Worm (Caenorhabditis elegans) whole organism, young adult: ENCODE data around the gene Y4C6B.7.
A peak's percentile ranks its signal among the peaks of the same experiment; 100 is the strongest.

Experiments used
- B0336.3 ChIP-seq: fragments of 200-800 bp; sonication (Bioruptor generic); IDR thresholded peaks from 2 replicates; pipeline ENCODE4 v1.3.6; 2022; ENCODE audit warnings: missing genetic modification characterization, missing compliant biosample characterization
- C06A6.2 ChIP-seq: fragments of 200-800 bp; sonication (Bioruptor generic); conservative IDR thresholded peaks from 2 replicates; pipeline ENCODE4 v1.3.6; 2022; ENCODE audit warnings: missing genetic modification characterization, missing compliant biosample characterization
- F23B12.7 ChIP-seq: sonication (generic microtip); optimal IDR thresholded peaks from 2 replicates; lab custom pipeline; 2017; ENCODE audit warnings: missing genetic modification characterization, mild to moderate bottlenecking, missing compliant biosample characterization, antibody characterized with exemption, moderate library complexity; ENCODE audit not compliant: insufficient read depth
- F37B4.10 ChIP-seq: fragments of 200-800 bp; sonication (Bioruptor generic); IDR thresholded peaks from 2 replicates; pipeline ENCODE4 v1.3.6; 2022; ENCODE audit warnings: missing genetic modification characterization, missing compliant biosample characterization
- F49E8.2 ChIP-seq: sonication (generic microtip); optimal IDR thresholded peaks from 3 replicates; lab custom pipeline; 2017; ENCODE audit warnings: missing genetic modification characterization, mild to moderate bottlenecking, missing compliant biosample characterization, antibody characterized with exemption, moderate library complexity; ENCODE audit not compliant: insufficient read depth
- F57A8.1 ChIP-seq: fragments of 200-800 bp; sonication (Bioruptor generic); optimal IDR thresholded peaks from 2 replicates; lab custom pipeline; 2018; ENCODE audit warnings: mild to moderate bottlenecking, missing genetic modification characterization, moderate library complexity, missing compliant biosample characterization
- K12H6.12 ChIP-seq: fragments of 200-800 bp; sonication (Bioruptor generic); optimal IDR thresholded peaks from 2 replicates; lab custom pipeline; 2018; ENCODE audit warnings: mild to moderate bottlenecking, missing genetic modification characterization, missing compliant biosample characterization
- Y56A3A.18 ChIP-seq: fragments of 200-800 bp; sonication (Bioruptor generic); IDR thresholded peaks from 2 replicates; pipeline ENCODE4 v1.3.6; 2022; ENCODE audit warnings: missing genetic modification reagents, missing genetic modification characterization, missing compliant biosample characterization
- ZK185.1 ChIP-seq: sonication (generic microtip); optimal IDR thresholded peaks from 2 replicates; lab custom pipeline; 2016; ENCODE audit warnings: mild to moderate bottlenecking, missing genetic modification characterization, missing compliant biosample characterization; ENCODE audit not compliant: poor library complexity, severe bottlenecking
- ama-1 ChIP-seq, 3 experiments: fragments of 150-350 bp in 1 of 3; sonication (generic microtip) in 2 of 3; optimal IDR thresholded peaks; 2 replicates each; lab custom pipeline; 2014 to 2018; ENCODE audit warnings: missing biosample characterization in 2 of 3, missing genetic modification characterization in 2 of 3, missing genetic modification reagents in 2 of 3
- atf-7 ChIP-seq: sonication (generic microtip); optimal IDR thresholded peaks from 2 replicates; lab custom pipeline; 2017; ENCODE audit warnings: mild to moderate bottlenecking, missing genetic modification characterization, missing compliant biosample characterization
- athp-1 ChIP-seq: sonication (generic microtip); optimal IDR thresholded peaks from 2 replicates; lab custom pipeline; 2017; ENCODE audit warnings: mild to moderate bottlenecking, missing genetic modification characterization, missing compliant biosample characterization
- bed-1 ChIP-seq: fragments of 200-800 bp; sonication (Bioruptor generic); IDR thresholded peaks from 2 replicates; pipeline ENCODE4 v1.3.6; 2022; ENCODE audit warnings: missing genetic modification reagents, missing genetic modification characterization, missing compliant biosample characterization
- cebp-1 ChIP-seq, 2 experiments: fragments of 200-800 bp in 1 of 2; sonication (Bioruptor generic) in 1 of 2; sonication (generic microtip) in 1 of 2; IDR thresholded peaks in 1 of 2; optimal IDR thresholded peaks in 1 of 2; 2 replicates each; pipeline versions ENCODE4 v1.3.6 to Lab custom; 2017 to 2022; ENCODE audit warnings: missing compliant biosample characterization in 2 of 2, missing genetic modification characterization in 2 of 2, mild to moderate bottlenecking in 1 of 2, missing genetic modification reagents in 1 of 2, moderate library complexity in 1 of 2
- ceh-27 ChIP-seq: fragments of 200-800 bp; sonication (Bioruptor generic); optimal IDR thresholded peaks from 2 replicates; lab custom pipeline; 2018; ENCODE audit warnings: mild to moderate bottlenecking, missing genetic modification characterization, moderate library complexity, missing compliant biosample characterization
- chd-7 ChIP-seq: sonication (generic microtip); optimal IDR thresholded peaks from 2 replicates; lab custom pipeline; 2016; ENCODE audit warnings: mild to moderate bottlenecking, missing genetic modification characterization, moderate library complexity, missing compliant biosample characterization
- dox-1 ChIP-seq: fragments of 200-800 bp; sonication (Bioruptor generic); IDR thresholded peaks from 2 replicates; pipeline ENCODE4 v1.3.6; 2022; ENCODE audit warnings: missing genetic modification reagents, missing genetic modification characterization, missing compliant biosample characterization
- efl-1 ChIP-seq: fragments of 150-350 bp; optimal IDR thresholded peaks from 2 replicates; lab custom pipeline; 2014; ENCODE audit warnings: missing biosample characterization, missing genetic modification reagents, missing genetic modification characterization
- ets-4 ChIP-seq: fragments of 200-800 bp; sonication (Bioruptor generic); optimal IDR thresholded peaks from 2 replicates; lab custom pipeline; 2018; ENCODE audit warnings: mild to moderate bottlenecking, missing genetic modification characterization, missing compliant biosample characterization
- let-526 ChIP-seq: fragments of 200-800 bp; sonication (Bioruptor generic); IDR thresholded peaks from 2 replicates; pipeline ENCODE4 v1.3.6; 2022; ENCODE audit warnings: missing genetic modification reagents, missing genetic modification characterization, missing compliant biosample characterization
- let-607 ChIP-seq, 2 experiments: fragments of 200-800 bp in 1 of 2; sonication (Bioruptor generic) in 1 of 2; sonication (generic microtip) in 1 of 2; optimal IDR thresholded peaks; 2 replicates each; lab custom pipeline; 2016 to 2018; ENCODE audit warnings: mild to moderate bottlenecking in 2 of 2, missing compliant biosample characterization in 2 of 2, missing genetic modification characterization in 2 of 2, moderate library complexity in 2 of 2, missing genotype in 1 of 2
- lin-35 ChIP-seq, 3 experiments: fragments of 150-350 bp in 2 of 3; sonication (generic microtip) in 1 of 3; optimal IDR thresholded peaks; 2 replicates each; lab custom pipeline; 2014 to 2018; ENCODE audit warnings: missing biosample characterization in 3 of 3, missing genetic modification characterization in 3 of 3, missing genetic modification reagents in 3 of 3
- lin-54 ChIP-seq: fragments of 200-800 bp; sonication (Bioruptor generic); optimal IDR thresholded peaks from 2 replicates; lab custom pipeline; 2018; ENCODE audit warnings: mild to moderate bottlenecking, missing genetic modification characterization, missing compliant biosample characterization
- lsl-1 ChIP-seq: fragments of 200-800 bp; sonication (Bioruptor generic); optimal IDR thresholded peaks from 2 replicates; lab custom pipeline; 2018; ENCODE audit warnings: mild to moderate bottlenecking, missing genetic modification characterization, moderate library complexity, missing compliant biosample characterization
- lsy-27 ChIP-seq: sonication (generic microtip); optimal IDR thresholded peaks from 2 replicates; lab custom pipeline; 2017; ENCODE audit warnings: missing genetic modification characterization, mild to moderate bottlenecking, missing compliant biosample characterization, antibody characterized with exemption, missing genotype, borderline replicate concordance; ENCODE audit not compliant: insufficient read depth
- madf-6 ChIP-seq: fragments of 200-800 bp; sonication (Bioruptor generic); IDR thresholded peaks from 2 replicates; pipeline ENCODE4 v1.3.6; 2022; ENCODE audit warnings: missing genetic modification reagents, missing genetic modification characterization, missing compliant biosample characterization
- mcd-1 ChIP-seq: fragments of 200-800 bp; sonication (Bioruptor generic); IDR thresholded peaks from 2 replicates; pipeline ENCODE4 v1.3.6; 2022; ENCODE audit warnings: missing genetic modification reagents, missing genetic modification characterization, missing compliant biosample characterization
- mel-28 ChIP-seq: sonication (generic microtip); optimal IDR thresholded peaks from 2 replicates; lab custom pipeline; 2016; ENCODE audit warnings: borderline replicate concordance, mild to moderate bottlenecking, missing genetic modification characterization, missing compliant biosample characterization
- nfyb-1 ChIP-seq: fragments of 200-800 bp; sonication (Bioruptor generic); IDR thresholded peaks from 2 replicates; pipeline ENCODE4 v1.3.6; 2022; ENCODE audit warnings: missing genetic modification reagents, missing genetic modification characterization, missing compliant biosample characterization
- nhr-27 ChIP-seq: fragments of 200-800 bp; sonication (Bioruptor generic); optimal IDR thresholded peaks from 2 replicates; lab custom pipeline; 2018; ENCODE audit warnings: mild to moderate bottlenecking, missing genetic modification characterization, moderate library complexity, missing compliant biosample characterization
- nhr-80 ChIP-seq: sonication (generic microtip); optimal IDR thresholded peaks from 2 replicates; lab custom pipeline; 2016; ENCODE audit warnings: missing genetic modification characterization, missing compliant biosample characterization
- sea-2 ChIP-seq: fragments of 200-800 bp; sonication (Bioruptor generic); IDR thresholded peaks from 2 replicates; pipeline ENCODE4 v1.3.6; 2022; ENCODE audit warnings: missing genetic modification characterization, missing compliant biosample characterization
- snpc-4 ChIP-seq, 5 experiments: fragments of 150-350 bp in 1 of 5; sonication (generic microtip) in 4 of 5; optimal IDR thresholded peaks; 2 replicates each; lab custom pipeline; 2014 to 2018; ENCODE audit warnings: missing genetic modification characterization in 5 of 5, missing biosample characterization in 3 of 5, antibody characterized with exemption in 2 of 5, mild to moderate bottlenecking in 2 of 5, missing compliant biosample characterization in 2 of 5, missing genotype in 2 of 5, moderate library complexity in 2 of 5, missing genetic modification reagents in 1 of 5
- somi-1 ChIP-seq: fragments of 200-800 bp; sonication (Bioruptor generic); optimal IDR thresholded peaks from 2 replicates; lab custom pipeline; 2018; ENCODE audit warnings: mild to moderate bottlenecking, missing genetic modification characterization, missing compliant biosample characterization
- tbp1 ChIP-seq: fragments of 200-800 bp; sonication (Bioruptor generic); optimal IDR thresholded peaks from 2 replicates; lab custom pipeline; 2018; ENCODE audit warnings: mild to moderate bottlenecking, missing genetic modification characterization, missing compliant biosample characterization
- tlf-1 ChIP-seq: fragments of 200-800 bp; sonication (Bioruptor generic); optimal IDR thresholded peaks from 2 replicates; lab custom pipeline; 2018; ENCODE audit warnings: mild to moderate bottlenecking, missing genetic modification characterization, missing compliant biosample characterization
- zfh-2 ChIP-seq: fragments of 200-800 bp; sonication (Bioruptor generic); conservative IDR thresholded peaks from 2 replicates; pipeline ENCODE4 v1.3.6; 2022; ENCODE audit warnings: missing genetic modification reagents, missing genetic modification characterization, missing compliant biosample characterization
- ztf-18 ChIP-seq: sonication (generic microtip); optimal IDR thresholded peaks from 2 replicates; lab custom pipeline; 2016; ENCODE audit warnings: missing genotype, mild to moderate bottlenecking, missing genetic modification characterization, missing compliant biosample characterization
- ztf-22 ChIP-seq: fragments of 200-800 bp; sonication (Bioruptor generic); optimal IDR thresholded peaks from 2 replicates; lab custom pipeline; 2018; ENCODE audit warnings: mild to moderate bottlenecking, missing genetic modification characterization, moderate library complexity, missing compliant biosample characterization
- ztf-25 ChIP-seq: fragments of 200-800 bp; sonication (Bioruptor generic); IDR thresholded peaks from 2 replicates; pipeline ENCODE4 v1.3.6; 2022; ENCODE audit warnings: missing genetic modification reagents, missing genetic modification characterization, missing compliant biosample characterization

Y4C6B.7 gene

DNA sequence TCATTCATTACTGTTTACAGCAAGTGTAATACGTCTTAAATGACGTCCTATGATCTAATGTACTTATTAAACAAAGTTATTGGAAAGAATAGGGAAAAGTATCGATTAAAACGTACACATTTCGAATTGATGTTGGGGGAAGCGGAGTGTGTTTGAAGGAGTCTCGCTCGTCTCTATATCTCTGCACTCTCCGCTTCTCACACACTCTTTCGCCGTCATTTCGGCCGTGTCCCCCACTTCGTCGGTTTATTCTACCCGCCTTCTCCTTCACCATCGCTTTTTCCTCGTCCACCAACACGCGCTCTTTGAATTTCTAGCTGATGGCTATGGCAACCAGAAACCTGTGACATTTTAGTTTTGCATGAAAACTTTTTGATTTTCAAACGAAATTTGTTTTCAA is 15.6 kb upstream of the Y4C6B.7 start (continued):
- peak; percentile 63 for TF ChIP-seq zfh-2 (GFP tag; lab: Robert Waterston, UW)
- peak; percentile 36; the same call in 1 of the 2 replicates for TF ChIP-seq dox-1 (GFP tag; lab: Robert Waterston, UW)
- no peak for TF ChIP-seq lin-35 (GFP tag; optimal IDR thresholded peaks at IDR 0.05; lab: Kevin White, UChicago)
- TF ChIP-seq tlf-1 (GFP tag; lab: Kevin White, UChicago): no peak
- TF ChIP-seq athp-1 (tag; lab: Kevin White, UChicago): no peak
- no peak for TF ChIP-seq ets-4 (GFP tag; lab: Kevin White, UChicago)
- no peak for TF ChIP-seq K12H6.12
- TF ChIP-seq F37B4.10 (GFP tag; lab: Robert Waterston, UW): no peak
- TF ChIP-seq madf-6 (GFP tag; lab: Robert Waterston, UW): peak; percentile 52

DNA sequence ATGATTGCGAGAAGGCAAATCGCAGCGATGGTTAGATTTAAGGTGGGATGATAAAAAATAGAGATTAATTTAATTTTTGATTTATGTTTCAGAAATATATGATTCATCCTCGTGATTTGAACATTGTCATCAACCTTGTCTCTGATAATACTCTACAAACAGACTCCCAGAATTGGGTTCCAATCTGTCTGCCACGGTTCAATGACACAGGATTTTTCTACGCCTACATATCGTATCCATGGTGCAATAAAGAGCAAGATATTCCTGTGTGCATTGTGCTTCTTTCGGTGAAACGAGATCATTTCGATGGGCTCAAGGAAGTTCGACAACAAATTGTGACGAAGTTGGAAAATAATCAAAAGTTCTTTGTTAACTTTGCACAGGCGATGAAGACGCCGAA is 14.6 kb upstream of the Y4C6B.7 start:
- TF ChIP-seq ztf-25 (GFP tag; lab: Robert Waterston, UW) (no peak), C06A6.2 (GFP tag; lab: Robert Waterston, UW) (no peak), let-526 (GFP tag; lab: Robert Waterston, UW) (no peak), ama-1 (optimal IDR thresholded peaks at IDR 0.05; lab: Kevin White, UChicago) (no peak), ama-1 (GFP tag; optimal IDR thresholded peaks at IDR 0.05; lab: Kevin White, UChicago) (no peak), F49E8.2 (tag; lab: Kevin White, UChicago) (no peak), F57A8.1 (GFP tag; lab: Kevin White, UChicago) (no peak), sea-2 (GFP tag; lab: Robert Waterston, UW) (no peak), nhr-27 (no peak), chd-7 (tag; lab: Kevin White, UChicago) (no peak), nfyb-1 (GFP tag; lab: Robert Waterston, UW) (no peak), mel-28 (tag; lab: Kevin White, UChicago) (no peak)

DNA sequence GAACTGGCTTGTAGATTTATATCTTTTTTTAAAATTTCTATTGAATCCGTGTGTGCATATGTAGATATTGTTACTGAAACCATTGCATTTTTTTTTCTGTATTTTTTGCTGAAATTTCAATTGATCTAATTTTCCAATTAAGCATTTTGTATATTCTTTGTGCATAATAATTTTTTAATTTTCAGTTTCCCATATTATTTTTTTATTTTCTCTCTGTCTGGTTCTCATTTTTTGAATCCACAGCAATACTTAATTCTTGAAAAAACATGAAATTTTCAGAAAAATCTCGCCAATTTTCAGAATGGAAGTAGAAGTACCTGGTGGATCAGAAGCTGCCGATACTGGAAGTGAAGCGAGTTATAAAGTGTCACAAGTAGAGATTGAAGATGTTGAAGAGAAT is 13.3 kb upstream of the Y4C6B.7 start, which contains the start of gene sand-1:
TSS of gene sand-1 (plus strand) at position 301 of the 400 bp plus-strand sequence.
- TF ChIP-seq lin-35 (GFP tag; optimal IDR thresholded peaks at IDR 0.05; lab: Kevin White, UChicago): no peak
- no peak for TF ChIP-seq mcd-1 (GFP tag; lab: Robert Waterston, UW)
- peak; percentile 30 for TF ChIP-seq athp-1 (tag; lab: Kevin White, UChicago)
- TF ChIP-seq atf-7 (tag; lab: Kevin White, UChicago): no peak
- no peak for TF ChIP-seq snpc-4 (GFP tag; optimal IDR thresholded peaks at IDR 0.05; lab: Kevin White, UChicago)
- TF ChIP-seq snpc-4 (tag; optimal IDR thresholded peaks at IDR 0.05; lab: Kevin White, UChicago): peak in 1 of 4 experiments; percentile 66

DNA sequence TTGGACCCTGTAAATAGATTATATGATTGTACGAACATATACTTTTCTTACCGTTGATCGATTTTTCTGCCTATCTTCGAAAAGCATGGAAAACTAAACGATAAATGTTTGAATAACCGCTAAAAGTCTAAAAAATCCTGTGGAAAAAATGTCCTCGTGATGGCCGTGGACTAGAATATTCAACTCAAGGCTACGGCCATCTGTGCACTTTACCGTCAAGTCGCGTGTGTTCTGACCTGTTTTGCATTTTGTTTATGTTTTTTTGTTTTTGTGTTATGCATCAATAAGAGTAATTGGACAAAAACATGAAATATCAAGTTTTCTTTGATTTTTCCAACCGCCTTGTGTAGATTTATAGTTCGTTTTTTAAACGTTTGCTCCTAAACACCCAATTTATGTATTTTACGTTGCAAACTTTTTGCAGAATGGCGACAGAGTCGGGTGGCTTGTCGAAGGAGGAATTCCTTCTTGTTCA is 10.9 kb upstream of the Y4C6B.7 start, which contains the start of the genes hda-6 and F41H10.4:
TSS of gene hda-6 (minus strand) at position 172 of the 475 bp plus-strand sequence.
TSS of gene F41H10.4 (plus strand) at position 425 of the 475 bp plus-strand sequence.
- TF ChIP-seq athp-1 (tag; lab: Kevin White, UChicago) (peak; percentile 64), cebp-1 (GFP tag; IDR thresholded peaks at IDR 0.05; lab: Robert Waterston, UW) (no peak), cebp-1 (tag; optimal IDR thresholded peaks at IDR 0.05; lab: Kevin White, UChicago) (peak; percentile 57), F23B12.7 (peak; percentile 4), let-607 (tag; optimal IDR thresholded peaks at IDR 0.05; lab: Kevin White, UChicago) (peak in 1 of 2 experiments; percentile 9), lsl-1 (GFP tag; lab: Kevin White, UChicago) (peak; percentile 54), ceh-27 (GFP tag; lab: Kevin White, UChicago) (peak; percentile 92), ztf-22 (GFP tag; lab: Kevin White, UChicago) (no peak), tbp1 (peak; percentile 56), K12H6.12 (peak; percentile 24), efl-1 (GFP tag; lab: Kevin White, UChicago) (peak; percentile 34), Y56A3A.18 (GFP tag; lab: Robert Waterston, UW) (no peak), lin-54 (GFP tag; lab: Kevin White, UChicago) (peak; percentile 71), ztf-18 (peak; percentile 39), somi-1 (GFP tag; lab: Kevin White, UChicago) (no peak), bed-1 (GFP tag; lab: Robert Waterston, UW) (no peak), lsy-27 (tag; lab: Kevin White, UChicago) (peak; percentile 4), ZK185.1 (tag; lab: Kevin White, UChicago) (peak; percentile 88), B0336.3 (GFP tag; lab: Robert Waterston, UW) (0 out of 2 replicates have a peak, but pooled peaks have one; percentile 31), tlf-1 (GFP tag; lab: Kevin White, UChicago) (peak; percentile 15), nhr-80 (peak; percentile 20)
